Fruit fly (Drosophila melanogaster) whole organism, embryonic: Measurements from ENCODE around the gene Gpdh1.

Experiments
- ATbp ChIP-seq: fragments of 200-800 bp; sonication (Bioruptor generic); optimal IDR thresholded peaks from 2 replicates; lab custom pipeline; 2017; ENCODE audit warnings: missing biosample characterization, mild to moderate bottlenecking, missing genetic modification characterization, missing genetic modification reagents
- CG10321 ChIP-seq: fragments of 200-800 bp; sonication (Bioruptor generic); IDR thresholded peaks from 2 replicates; pipeline ENCODE4 v1.3.6; 2022; ENCODE audit warnings: missing biosample characterization, missing genetic modification characterization
- CG10366 ChIP-seq: fragments of 200-800 bp; sonication (Bioruptor generic); IDR thresholded peaks from 2 replicates; pipeline ENCODE4 v1.3.6; 2022; ENCODE audit warnings: missing biosample characterization, missing genetic modification characterization
- CG11085 ChIP-seq: fragments of 200-800 bp; sonication (Bioruptor generic); IDR thresholded peaks from 2 replicates; pipeline ENCODE4 v1.3.6; 2022; ENCODE audit warnings: missing biosample characterization, missing genetic modification characterization
- CG11696 ChIP-seq: fragments of 200-800 bp; sonication (Bioruptor generic); IDR thresholded peaks from 2 replicates; pipeline ENCODE4 v1.3.6; 2022; ENCODE audit warnings: missing biosample characterization, missing genetic modification characterization
- CG13296 ChIP-seq: fragments of 200-800 bp; sonication (Bioruptor generic); optimal IDR thresholded peaks from 3 replicates; lab custom pipeline; 2018; ENCODE audit warnings: missing biosample characterization, mild to moderate bottlenecking, missing genetic modification characterization
- CG14014 ChIP-seq: fragments of 200-800 bp; sonication (Bioruptor generic); IDR thresholded peaks from 2 replicates; pipeline ENCODE4 v1.3.6; 2022; ENCODE audit warnings: missing biosample characterization, missing genetic modification characterization
- CG15011 ChIP-seq: fragments of 200-800 bp; sonication (Bioruptor generic); optimal IDR thresholded peaks from 3 replicates; lab custom pipeline; 2018; ENCODE audit warnings: missing biosample characterization, mild to moderate bottlenecking, missing genetic modification characterization
- CG1603 ChIP-seq: fragments of 200-800 bp; sonication (Bioruptor generic); optimal IDR thresholded peaks from 2 replicates; lab custom pipeline; 2019; ENCODE audit warnings: missing biosample characterization, mild to moderate bottlenecking, missing genetic modification characterization, moderate library complexity
- CG1647 ChIP-seq: fragments of 200-800 bp; sonication (Bioruptor generic); optimal IDR thresholded peaks from 3 replicates; lab custom pipeline; 2016; ENCODE audit warnings: missing biosample characterization, missing genetic modification characterization
- CG18262 ChIP-seq: fragments of 200-800 bp; optimal IDR thresholded peaks from 3 replicates; lab custom pipeline; 2019; ENCODE audit warnings: missing biosample characterization, mild to moderate bottlenecking, missing genetic modification characterization, moderate library complexity
- CG31224 ChIP-seq: fragments of 200-800 bp; sonication (Bioruptor generic); IDR thresholded peaks from 2 replicates; pipeline ENCODE4 v1.3.6; 2022; ENCODE audit warnings: missing biosample characterization, missing genetic modification characterization
- CG4360 ChIP-seq: fragments of 200-800 bp; sonication (Bioruptor generic); IDR thresholded peaks from 2 replicates; pipeline ENCODE4 v1.3.6; 2022; ENCODE audit warnings: missing biosample characterization, missing genetic modification characterization
- CG4820 ChIP-seq: fragments of 200-800 bp; sonication (Bioruptor generic); optimal IDR thresholded peaks from 3 replicates; lab custom pipeline; 2016; ENCODE audit warnings: missing biosample characterization, missing genetic modification characterization
- CG6683 ChIP-seq: fragments of 200-800 bp; sonication (Bioruptor generic); optimal IDR thresholded peaks from 2 replicates; lab custom pipeline; 2017; ENCODE audit warnings: missing biosample characterization, mild to moderate bottlenecking, missing genetic modification characterization, missing genetic modification reagents
- CG6689 ChIP-seq: fragments of 200-800 bp; sonication (Bioruptor generic); IDR thresholded peaks from 2 replicates; pipeline ENCODE4 v1.3.6; 2022; ENCODE audit warnings: missing biosample characterization, missing genetic modification characterization
- CG7987 ChIP-seq: fragments of 200-800 bp; sonication (Bioruptor generic); optimal IDR thresholded peaks from 2 replicates; lab custom pipeline; 2018; ENCODE audit warnings: missing biosample characterization, mild to moderate bottlenecking, missing genetic modification characterization, moderate library complexity
- CG8359 ChIP-seq: fragments of 200-800 bp; sonication (Bioruptor generic); optimal IDR thresholded peaks from 2 replicates; lab custom pipeline; 2017; ENCODE audit warnings: missing biosample characterization, mild to moderate bottlenecking, missing genetic modification characterization, borderline replicate concordance
- CG9437 ChIP-seq: fragments of 200-800 bp; sonication (Bioruptor generic); optimal IDR thresholded peaks from 2 replicates; lab custom pipeline; 2018; ENCODE audit warnings: missing biosample characterization, mild to moderate bottlenecking, missing genetic modification characterization
- D19B ChIP-seq: fragments of 200-800 bp; sonication (Bioruptor generic); optimal IDR thresholded peaks from 2 replicates; lab custom pipeline; 2017; ENCODE audit warnings: missing biosample characterization, mild to moderate bottlenecking, missing genetic modification characterization
- E2f2 ChIP-seq: fragments of 200-800 bp; sonication (Bioruptor generic); IDR thresholded peaks from 2 replicates; pipeline ENCODE4 v1.3.6; 2022; ENCODE audit warnings: missing biosample characterization, missing genetic modification characterization
- HHEX ChIP-seq: fragments of 200-800 bp; sonication (Bioruptor generic); optimal IDR thresholded peaks from 3 replicates; lab custom pipeline; 2017; ENCODE audit warnings: missing biosample characterization, mild to moderate bottlenecking, missing genetic modification characterization, missing genetic modification reagents
- Hmx ChIP-seq: fragments of 200-800 bp; sonication (Bioruptor generic); optimal IDR thresholded peaks from 2 replicates; lab custom pipeline; 2016; ENCODE audit warnings: missing biosample characterization, missing genetic modification characterization
- Lim3 ChIP-seq: fragments of 200-800 bp; sonication (Bioruptor generic); IDR thresholded peaks from 2 replicates; pipeline ENCODE4 v1.3.6; 2022; ENCODE audit warnings: missing biosample characterization, missing genetic modification characterization
- Mad ChIP-seq: fragments of 200-800 bp; sonication (Bioruptor generic); optimal IDR thresholded peaks from 2 replicates; lab custom pipeline; 2016; ENCODE audit warnings: missing biosample characterization, missing genetic modification characterization
- Myb ChIP-seq: fragments of 200-800 bp; sonication (Bioruptor generic); optimal IDR thresholded peaks from 2 replicates; lab custom pipeline; 2016; ENCODE audit warnings: missing biosample characterization, missing genetic modification characterization
- Opbp ChIP-seq: fragments of 200-800 bp; sonication (Bioruptor generic); IDR thresholded peaks from 3 replicates; pipeline ENCODE4 v1.3.6; 2022; ENCODE audit warnings: missing biosample characterization, missing genetic modification characterization; ENCODE audit not compliant: partially characterized antibody
- Sry-δ ChIP-seq: fragments of 200-800 bp; sonication (Bioruptor generic); optimal IDR thresholded peaks from 2 replicates; lab custom pipeline; 2016; ENCODE audit warnings: missing biosample characterization, missing genetic modification characterization
- aop ChIP-seq: fragments of 200-800 bp; sonication (Bioruptor generic); IDR thresholded peaks from 2 replicates; pipeline ENCODE4 v1.3.6; 2022; ENCODE audit warnings: missing biosample characterization, missing genetic modification characterization
- ap ChIP-seq: fragments of 200-800 bp; sonication (Bioruptor generic); IDR thresholded peaks from 2 replicates; pipeline ENCODE4 v1.3.6; 2022; ENCODE audit warnings: missing biosample characterization, missing genetic modification characterization
- bigmax ChIP-seq: fragments of 200-800 bp; sonication (Bioruptor generic); optimal IDR thresholded peaks from 2 replicates; lab custom pipeline; 2018; ENCODE audit warnings: missing biosample characterization, mild to moderate bottlenecking, missing genetic modification characterization
- cas ChIP-seq: fragments of 200-800 bp; sonication (Bioruptor generic); IDR thresholded peaks from 2 replicates; pipeline ENCODE4 v1.3.6; 2022; ENCODE audit warnings: missing biosample characterization, missing genetic modification characterization
- dimm ChIP-seq: fragments of 200-800 bp; sonication (Bioruptor generic); IDR thresholded peaks from 2 replicates; pipeline ENCODE4 v1.3.6; 2022; ENCODE audit warnings: missing biosample characterization, missing genetic modification characterization
- disco-r ChIP-seq: fragments of 200-800 bp; sonication (Bioruptor generic); optimal IDR thresholded peaks from 2 replicates; lab custom pipeline; 2016; ENCODE audit warnings: missing biosample characterization, missing genetic modification characterization
- dpn ChIP-seq, 2 experiments: fragments of 200-800 bp; sonication (Bioruptor generic); optimal IDR thresholded peaks; 3 replicates each; lab custom pipeline; 2016; ENCODE audit warnings: missing biosample characterization in 2 of 2, missing genetic modification characterization in 2 of 2
- exex ChIP-seq: fragments of 200-800 bp; sonication (Bioruptor generic); optimal IDR thresholded peaks from 4 replicates; lab custom pipeline; 2018; ENCODE audit warnings: missing biosample characterization, mild to moderate bottlenecking, missing genetic modification characterization, moderate library complexity
- h ChIP-seq: fragments of >200 bp; optimal IDR thresholded peaks from 2 replicates; lab custom pipeline; 2017
- hbn ChIP-seq: fragments of 200-800 bp; sonication (Bioruptor generic); IDR thresholded peaks from 2 replicates; pipeline ENCODE4 v1.3.6; 2022; ENCODE audit warnings: missing biosample characterization, missing genetic modification characterization; ENCODE audit not compliant: partially characterized antibody
- ken ChIP-seq: fragments of 200-800 bp; sonication (Bioruptor generic); IDR thresholded peaks from 3 replicates; pipeline ENCODE4 v1.3.6; 2022; ENCODE audit warnings: missing biosample characterization, missing genetic modification characterization
- mam ChIP-seq: fragments of 200-800 bp; sonication (Bioruptor generic); optimal IDR thresholded peaks from 3 replicates; lab custom pipeline; 2016; ENCODE audit warnings: missing biosample characterization, missing genetic modification characterization
- prd ChIP-seq, 3 experiments: fragments of >200 bp in 2 of 3; fragments of 200-800 bp in 1 of 3; sonication (Bioruptor generic) in 1 of 3; optimal IDR thresholded peaks in 2 of 3; IDR thresholded peaks in 1 of 3; 2 replicates in 2 of 3; 3 replicates in 1 of 3; pipeline versions ENCODE4 v1.3.6 to Lab custom; 2017 to 2022; ENCODE audit warnings: missing biosample characterization in 1 of 3, missing genetic modification characterization in 1 of 3
- repo ChIP-seq: fragments of 200-800 bp; sonication (Bioruptor generic); optimal IDR thresholded peaks from 2 replicates; lab custom pipeline; 2016; ENCODE audit warnings: missing biosample characterization, missing genetic modification characterization
- scrt ChIP-seq: fragments of 200-800 bp; sonication (Bioruptor generic); optimal IDR thresholded peaks from 2 replicates; lab custom pipeline; 2018; ENCODE audit warnings: missing biosample characterization, mild to moderate bottlenecking, missing genetic modification characterization, moderate library complexity
- sens ChIP-seq: fragments of 200-800 bp; sonication (Bioruptor generic); peaks from one replicate; lab custom pipeline; 2016; ENCODE audit warnings: missing biosample characterization, missing genetic modification characterization
- sens-2 ChIP-seq: fragments of 200-800 bp; sonication (Bioruptor generic); IDR thresholded peaks from 2 replicates; pipeline ENCODE4 v1.3.6; 2022; ENCODE audit warnings: missing biosample characterization, missing genetic modification characterization
- sna ChIP-seq: fragments of 200-800 bp; sonication (Bioruptor generic); IDR thresholded peaks from 2 replicates; pipeline ENCODE4 v1.3.6; 2022; ENCODE audit warnings: missing biosample characterization, missing genetic modification characterization; ENCODE audit not compliant: partially characterized antibody
- sug ChIP-seq: fragments of 200-800 bp; optimal IDR thresholded peaks from 2 replicates; lab custom pipeline; 2019; ENCODE audit warnings: missing biosample characterization, mild to moderate bottlenecking, missing genetic modification characterization, moderate library complexity
- tgo ChIP-seq: fragments of 200-800 bp; sonication (Bioruptor generic); IDR thresholded peaks from 3 replicates; pipeline ENCODE4 v1.3.6; 2022; ENCODE audit warnings: missing biosample characterization, missing genetic modification characterization
- toy ChIP-seq: fragments of 200-800 bp; sonication (Bioruptor generic); IDR thresholded peaks from 2 replicates; pipeline ENCODE4 v1.3.6; 2022; ENCODE audit warnings: missing biosample characterization, missing genetic modification characterization
- unc-4 ChIP-seq: fragments of 200-800 bp; sonication (Bioruptor generic); IDR thresholded peaks from 2 replicates; pipeline ENCODE4 v1.3.6; 2022; ENCODE audit warnings: missing biosample characterization, missing genetic modification characterization; ENCODE audit not compliant: partially characterized antibody
- unpg ChIP-seq: fragments of 200-800 bp; sonication (Bioruptor generic); optimal IDR thresholded peaks from 3 replicates; lab custom pipeline; 2018; ENCODE audit warnings: missing biosample characterization, mild to moderate bottlenecking, missing genetic modification characterization, moderate library complexity
- yki ChIP-seq: fragments of >200 bp; optimal IDR thresholded peaks from 3 replicates; lab custom pipeline; 2018

The Gpdh1 gene

DNA sequence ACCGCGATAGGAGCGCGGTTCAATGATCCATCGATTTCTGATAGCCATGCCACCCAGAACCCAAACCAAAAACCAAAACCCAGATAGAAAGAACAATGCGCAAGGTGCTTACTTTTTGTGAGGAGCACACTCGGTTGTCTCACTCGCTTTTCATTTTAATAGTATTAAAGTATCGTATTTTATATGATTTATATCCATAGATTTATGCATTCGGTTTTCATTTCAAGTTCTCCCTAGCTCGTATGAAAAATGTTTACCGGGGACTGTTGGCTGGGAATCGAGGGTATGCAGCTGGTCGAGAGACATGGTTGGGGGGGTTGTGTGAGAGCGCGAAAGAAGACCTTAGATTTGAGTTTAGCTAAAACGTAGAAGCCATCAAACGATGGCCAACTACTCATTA is 28.6 kb downstream of the Gpdh1 start (continued):
- TF ChIP-seq Sry-δ (GFP tag; lab: Kevin White, UChicago), result no peak
- TF ChIP-seq mam (GFP tag; lab: Kevin White, UChicago), result no peak
- TF ChIP-seq yki (lab: Kevin White, UChicago), result no peak
- no peak for TF ChIP-seq toy (GFP tag; lab: Robert Waterston, UW)
- no peak for TF ChIP-seq CG13296 (GFP tag; lab: Kevin White, UChicago)
- TF ChIP-seq dpn (GFP tag; optimal IDR thresholded peaks at IDR 0.05; lab: Kevin White, UChicago), result peak; percentile 3 to 9
- peak; percentile 5 for TF ChIP-seq CG18262 (tag; lab: Kevin White, UChicago)
- TF ChIP-seq CG7987 (GFP tag; lab: Kevin White, UChicago), result no peak
- no peak for TF ChIP-seq h (lab: Kevin White, UChicago)
- TF ChIP-seq CG14014, result no peak
- TF ChIP-seq CG10321 (GFP tag; lab: Robert Waterston, UW), result no peak
- peak; percentile 53; the same call in 1 of the 2 replicates for TF ChIP-seq CG11696 (GFP tag; lab: Robert Waterston, UW)
- TF ChIP-seq CG10366, result peak; percentile 50
- no peak for TF ChIP-seq Myb
- TF ChIP-seq scrt, result no peak
- TF ChIP-seq aop (GFP tag; lab: Robert Waterston, UW), result no peak
- no peak for TF ChIP-seq exex (tag; lab: Kevin White, UChicago)
- TF ChIP-seq CG4820, result peak; percentile 2
- TF ChIP-seq sens-2 (GFP tag; lab: Robert Waterston, UW), result no peak; the same call in 1 of the 2 replicates
- TF ChIP-seq CG8359, result no peak
- TF ChIP-seq dimm (GFP tag; lab: Robert Waterston, UW), result no peak
- TF ChIP-seq Mad (GFP tag; lab: Kevin White, UChicago), result peak; percentile 9
- TF ChIP-seq hbn (GFP tag; lab: Robert Waterston, UW), result no peak
- TF ChIP-seq Lim3 (GFP tag; lab: Robert Waterston, UW), result no peak
- 0 out of 2 replicates have a peak, but pooled peaks have one; percentile 11 for TF ChIP-seq CG31224
- 0 out of 2 replicates have a peak, but pooled peaks have one; percentile 34 for TF ChIP-seq cas
- peak; percentile 17 for TF ChIP-seq sug (tag; lab: Kevin White, UChicago)
- TF ChIP-seq unc-4 (GFP tag; lab: Robert Waterston, UW), result no peak
- peak; percentile 83 for TF ChIP-seq sens
- TF ChIP-seq tgo (GFP tag; lab: Robert Waterston, UW), result peak; percentile 76
- no peak for TF ChIP-seq CG6683 (GFP tag; lab: Kevin White, UChicago)
- no peak for TF ChIP-seq Hmx
- TF ChIP-seq disco-r (GFP tag; lab: Kevin White, UChicago), result no peak
- 0 out of 2 replicates have a peak, but pooled peaks have one; percentile 48 for TF ChIP-seq CG6689
- no peak for TF ChIP-seq bigmax (GFP tag; lab: Kevin White, UChicago)
- peak; percentile 63; the same call in 1 of the 3 replicates for TF ChIP-seq ken (GFP tag; lab: Robert Waterston, UW)
- TF ChIP-seq CG15011 (GFP tag; lab: Kevin White, UChicago), result no peak
- peak; percentile 36; the same call in 1 of the 2 replicates for TF ChIP-seq E2f2 (GFP tag; lab: Robert Waterston, UW)
- no peak for TF ChIP-seq sna (GFP tag; lab: Robert Waterston, UW)
- TF ChIP-seq D19B (GFP tag; lab: Kevin White, UChicago), result peak; percentile 96
- TF ChIP-seq CG4360 (GFP tag; lab: Robert Waterston, UW), result no peak
- peak; percentile 62 for TF ChIP-seq CG1603
- TF ChIP-seq CG11085, result peak; percentile 28; the same call in 1 of the 2 replicates
- no peak for TF ChIP-seq ap
- TF ChIP-seq prd (optimal IDR thresholded peaks at IDR 0.05; lab: Kevin White, UChicago), result no peak
- peak; percentile 61 for TF ChIP-seq prd (GFP tag; IDR thresholded peaks at IDR 0.05; lab: Robert Waterston, UW)
- peak; percentile 50 for TF ChIP-seq unpg (GFP tag; lab: Kevin White, UChicago)
- TF ChIP-seq HHEX (GFP tag; lab: Kevin White, UChicago), result no peak
- peak; percentile 33 for TF ChIP-seq CG1647 (GFP tag; lab: Kevin White, UChicago)
- no peak for TF ChIP-seq CG9437 (GFP tag; lab: Kevin White, UChicago)
- TF ChIP-seq Opbp (GFP tag; lab: Robert Waterston, UW), result no peak
- no peak for TF ChIP-seq repo (GFP tag; lab: Kevin White, UChicago)
- TF ChIP-seq ATbp (GFP tag; lab: Kevin White, UChicago), result peak; percentile 27
